Fruit fly (Drosophila melanogaster): ENCODE measurements around the gene Abd-B.

The Abd-B gene

DNA sequence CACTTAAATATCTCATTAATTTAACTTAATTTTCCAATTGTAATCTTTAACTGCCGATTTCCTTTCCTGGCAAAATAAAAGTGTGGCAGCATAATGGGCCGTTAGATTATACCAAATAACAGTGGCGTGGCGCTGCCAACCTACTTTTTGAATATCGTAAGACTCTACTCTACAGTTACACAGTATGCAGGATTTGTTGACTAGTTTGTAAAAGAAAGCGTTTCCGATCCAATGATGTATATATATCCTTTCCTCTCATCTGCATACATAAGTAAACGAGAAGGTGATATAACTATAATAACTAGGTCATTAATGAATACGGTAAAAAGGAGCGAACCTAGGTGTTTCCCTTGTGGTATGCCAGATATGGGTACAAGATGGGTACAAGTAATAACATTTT lies 19.7 kb upstream of the Abd-B start, which contains the start of gene EMC2B (continued):
- no peak for TF ChIP-seq toy (GFP tag; IDR thresholded peaks at IDR 0.05)
- TF ChIP-seq TFAM (GFP tag; optimal IDR thresholded peaks at IDR 0.05), result no peak
- no peak for TF ChIP-seq btn (GFP tag; optimal IDR thresholded peaks at IDR 0.05)
- no peak for TF ChIP-seq tap (tag; optimal IDR thresholded peaks at IDR 0.05)
- no peak for TF ChIP-seq CG3838 (GFP tag; optimal IDR thresholded peaks at IDR 0.05)
- TF ChIP-seq CG17186 (GFP tag; optimal IDR thresholded peaks at IDR 0.05), result no peak
- TF ChIP-seq CG1647 (GFP tag; optimal IDR thresholded peaks at IDR 0.05), result no peak
- peak; percentile 35 for TF ChIP-seq Dip3 (GFP tag; optimal IDR thresholded peaks at IDR 0.05)
- no peak for TF ChIP-seq ase (GFP tag; IDR thresholded peaks at IDR 0.05)
- no peak for TF ChIP-seq CG10565 (GFP tag; optimal IDR thresholded peaks at IDR 0.05)
- TF ChIP-seq pum (GFP tag; optimal IDR thresholded peaks at IDR 0.05), result peak; percentile 65
- peak; percentile 27 for TF ChIP-seq phol (tag; optimal IDR thresholded peaks at IDR 0.05)
- no peak for TF ChIP-seq Opbp (GFP tag; IDR thresholded peaks at IDR 0.05; ENCODE audit: partially characterized antibody)
- no peak for TF ChIP-seq ewg (GFP tag; optimal IDR thresholded peaks at IDR 0.05)
- TF ChIP-seq bsh (GFP tag; optimal IDR thresholded peaks at IDR 0.05), result peak in 1 of 2 experiments; percentile 8
- TF ChIP-seq tin (GFP tag; optimal IDR thresholded peaks at IDR 0.05), result peak; percentile 23
- no peak for TF ChIP-seq Ada2b (GFP tag; IDR thresholded peaks at IDR 0.05)
- TF ChIP-seq CG34376 (GFP tag; optimal IDR thresholded peaks at IDR 0.05), result no peak
- TF ChIP-seq CG6654 (GFP tag; optimal IDR thresholded peaks at IDR 0.05), result no peak
- peak; percentile 21 for TF ChIP-seq bab2 (GFP tag; optimal IDR thresholded peaks at IDR 0.05)
- no peak for TF ChIP-seq CG10274 (GFP tag; optimal IDR thresholded peaks at IDR 0.05)
- TF ChIP-seq pfk (GFP tag; optimal IDR thresholded peaks at IDR 0.05), result no peak
- no peak for TF ChIP-seq CG10321 (GFP tag; IDR thresholded peaks at IDR 0.05)
- TF ChIP-seq ranshi (GFP tag; IDR thresholded peaks at IDR 0.05), result no peak
- TF ChIP-seq CG2889 (GFP tag; IDR thresholded peaks at IDR 0.05), result no peak
- no peak for TF ChIP-seq HHEX (GFP tag; optimal IDR thresholded peaks at IDR 0.05)
- no peak for TF ChIP-seq pros (GFP tag; optimal IDR thresholded peaks at IDR 0.05)
- peak; percentile 26 for TF ChIP-seq CG15514 (GFP tag; optimal IDR thresholded peaks at IDR 0.05)
- peak; percentile 17 for TF ChIP-seq jumu (GFP tag; optimal IDR thresholded peaks at IDR 0.05)
- peak; percentile 46 for TF ChIP-seq CG2678 (tag; optimal IDR thresholded peaks at IDR 0.05)
- no peak for TF ChIP-seq zen (tag; optimal IDR thresholded peaks at IDR 0.05)
- no peak for TF ChIP-seq trh (GFP tag; optimal IDR thresholded peaks at IDR 0.05)
- no peak for TF ChIP-seq CG3726 (GFP tag; IDR thresholded peaks at IDR 0.05)
- TF ChIP-seq Chrac-16 (GFP tag; optimal IDR thresholded peaks at IDR 0.05), result peak; percentile 16
- no peak for TF ChIP-seq CG32532 (GFP tag; IDR thresholded peaks at IDR 0.05)
- no peak for TF ChIP-seq sim (GFP tag; IDR thresholded peaks at IDR 0.05)
- no peak for TF ChIP-seq CG3847 (GFP tag; IDR thresholded peaks at IDR 0.05)
- no peak for TF ChIP-seq CG18619 (GFP tag; optimal IDR thresholded peaks at IDR 0.05)
- TF ChIP-seq jigr1 (GFP tag; IDR thresholded peaks at IDR 0.05), result no peak
- no peak for TF ChIP-seq pita (GFP tag; optimal IDR thresholded peaks at IDR 0.05)
- TF ChIP-seq CG7372 (GFP tag; IDR thresholded peaks at IDR 0.05), result no peak
- no peak for TF ChIP-seq hb (GFP tag; IDR thresholded peaks at IDR 0.05; ENCODE audit: partially characterized antibody)
- no peak for TF ChIP-seq CG31365 (tag; optimal IDR thresholded peaks at IDR 0.05)
- peak; percentile 65 for TF ChIP-seq CG12659 (GFP tag; optimal IDR thresholded peaks at IDR 0.05)
- no peak for TF ChIP-seq sqz (GFP tag; optimal IDR thresholded peaks at IDR 0.05)
- TF ChIP-seq CG6689 (GFP tag; IDR thresholded peaks at IDR 0.05), result no peak
- no peak for TF ChIP-seq CG10462 (GFP tag; optimal IDR thresholded peaks at IDR 0.05)
- TF ChIP-seq CG16779 (GFP tag; IDR thresholded peaks at IDR 0.05), result no peak
- peak; percentile 44 for TF ChIP-seq CG12391 (tag; optimal IDR thresholded peaks at IDR 0.05)
- TF ChIP-seq NFAT (GFP tag; IDR thresholded peaks at IDR 0.05), result no peak
- TF ChIP-seq Max (GFP tag; optimal IDR thresholded peaks at IDR 0.05), result no peak
- TF ChIP-seq chif (GFP tag; optimal IDR thresholded peaks at IDR 0.05), result peak; percentile 34 to 39

All from whole organism, embryonic.